Fruit fly (Drosophila melanogaster) whole organism, embryonic: Measurements from ENCODE around the gene Arpc1.

ENCODE experiments used
- Abd-B ChIP-seq: fragments of 200-800 bp; sonication (Bioruptor generic); optimal IDR thresholded peaks from 2 replicates; lab custom pipeline; 2018; ENCODE audit warnings: missing biosample characterization, mild to moderate bottlenecking, missing genetic modification characterization, moderate library complexity
- Aef1 ChIP-seq: fragments of 200-800 bp; sonication (Bioruptor generic); IDR thresholded peaks from 3 replicates; pipeline ENCODE4 v1.3.6; 2022; ENCODE audit warnings: missing biosample characterization, missing genetic modification characterization
- CG10209 ChIP-seq: fragments of 200-800 bp; sonication (Bioruptor generic); optimal IDR thresholded peaks from 3 replicates; lab custom pipeline; 2017; ENCODE audit warnings: missing biosample characterization, mild to moderate bottlenecking, missing genetic modification characterization, missing genetic modification reagents
- CG11695 ChIP-seq: fragments of 200-800 bp; sonication (Bioruptor generic); IDR thresholded peaks from 3 replicates; pipeline ENCODE4 v1.3.6; 2022; ENCODE audit warnings: missing biosample characterization, missing genetic modification characterization
- CG12071 ChIP-seq: fragments of 200-800 bp; sonication (Bioruptor generic); optimal IDR thresholded peaks from 3 replicates; lab custom pipeline; 2018; ENCODE audit warnings: missing biosample characterization, mild to moderate bottlenecking, missing genetic modification characterization
- CG1233 ChIP-seq: fragments of 200-800 bp; sonication (Bioruptor generic); optimal IDR thresholded peaks from 4 replicates; lab custom pipeline; 2018; ENCODE audit warnings: missing biosample characterization, mild to moderate bottlenecking, missing genetic modification characterization
- CG12744 ChIP-seq: fragments of 200-800 bp; sonication (Bioruptor generic); optimal IDR thresholded peaks from 2 replicates; lab custom pipeline; 2016; ENCODE audit warnings: missing biosample characterization, missing genetic modification characterization
- CG12769 ChIP-seq: fragments of 200-800 bp; sonication (Bioruptor generic); optimal IDR thresholded peaks from 2 replicates; lab custom pipeline; 2019; ENCODE audit warnings: missing biosample characterization, mild to moderate bottlenecking, missing genetic modification characterization, moderate library complexity
- CG12942 ChIP-seq: fragments of 200-800 bp; sonication (Bioruptor generic); optimal IDR thresholded peaks from 3 replicates; lab custom pipeline; 2016; ENCODE audit warnings: missing biosample characterization, missing genetic modification characterization
- CG14050 ChIP-seq: fragments of 200-800 bp; sonication (Bioruptor generic); IDR thresholded peaks from 3 replicates; pipeline ENCODE4 v1.3.6; 2022; ENCODE audit warnings: missing biosample characterization, missing genetic modification characterization
- CG14667 ChIP-seq: fragments of 200-800 bp; sonication (Bioruptor generic); IDR thresholded peaks from 2 replicates; pipeline ENCODE4 v1.3.6; 2022; ENCODE audit warnings: missing biosample characterization, missing genetic modification characterization
- CG17328 ChIP-seq: fragments of 200-800 bp; sonication (Bioruptor generic); IDR thresholded peaks from 2 replicates; pipeline ENCODE4 v1.3.6; 2022; ENCODE audit warnings: missing biosample characterization, missing genetic modification characterization
- CG18476 ChIP-seq: fragments of 200-800 bp; sonication (Bioruptor generic); optimal IDR thresholded peaks from 2 replicates; lab custom pipeline; 2016; ENCODE audit warnings: missing biosample characterization, mild to moderate bottlenecking, missing genetic modification characterization
- CG18619 ChIP-seq: fragments of 200-800 bp; sonication (Bioruptor generic); optimal IDR thresholded peaks from 3 replicates; lab custom pipeline; 2017; ENCODE audit warnings: missing biosample characterization, mild to moderate bottlenecking, missing genetic modification characterization
- CG31388 ChIP-seq: fragments of 200-800 bp; sonication (Bioruptor generic); optimal IDR thresholded peaks from 2 replicates; lab custom pipeline; 2016; ENCODE audit warnings: missing biosample characterization, missing genetic modification characterization
- CG3726 ChIP-seq: fragments of 200-800 bp; sonication (Bioruptor generic); IDR thresholded peaks from 3 replicates; pipeline ENCODE4, ENCODE4 v1.3.6; 2022; ENCODE audit warnings: missing biosample characterization, missing genetic modification characterization
- CG3995 ChIP-seq: fragments of 200-800 bp; sonication (Bioruptor generic); optimal IDR thresholded peaks from 3 replicates; lab custom pipeline; 2016; ENCODE audit warnings: missing biosample characterization, missing genetic modification characterization
- CG4617 ChIP-seq: fragments of 200-800 bp; sonication (Bioruptor generic); optimal IDR thresholded peaks from 3 replicates; lab custom pipeline; 2016; ENCODE audit warnings: missing biosample characterization, missing genetic modification characterization, borderline replicate concordance
- CG6765 ChIP-seq: fragments of 200-800 bp; sonication (Bioruptor generic); optimal IDR thresholded peaks from 3 replicates; lab custom pipeline; 2017; ENCODE audit warnings: missing biosample characterization, mild to moderate bottlenecking, missing genetic modification characterization
- CG7786 ChIP-seq: fragments of 200-800 bp; sonication (Bioruptor generic); optimal IDR thresholded peaks from 2 replicates; lab custom pipeline; 2016; ENCODE audit warnings: missing biosample characterization, missing genetic modification characterization
- CG8924 ChIP-seq: fragments of 200-800 bp; optimal IDR thresholded peaks from 3 replicates; lab custom pipeline; 2019; ENCODE audit warnings: missing biosample characterization, mild to moderate bottlenecking, missing genetic modification characterization, moderate library complexity
- CHES-1-like ChIP-seq: fragments of 200-800 bp; sonication (Bioruptor generic); optimal IDR thresholded peaks from 2 replicates; lab custom pipeline; 2016; ENCODE audit warnings: missing biosample characterization, missing genetic modification characterization
- E2f1 ChIP-seq: fragments of 200-800 bp; sonication (Bioruptor generic); IDR thresholded peaks from 2 replicates; pipeline ENCODE4 v1.3.6; 2022; ENCODE audit warnings: missing biosample characterization, missing genetic modification characterization
- Eip74EF ChIP-seq, 2 experiments: fragments of 200-800 bp in 1 of 2; fragments of >200 bp in 1 of 2; sonication (Bioruptor generic) in 1 of 2; optimal IDR thresholded peaks; 2 replicates each; lab custom pipeline; 2017 to 2019; ENCODE audit warnings: missing biosample characterization in 2 of 2, missing genetic modification characterization in 2 of 2, mild to moderate bottlenecking in 1 of 2, moderate library complexity in 1 of 2
- H2.0 ChIP-seq: fragments of 200-800 bp; sonication (Bioruptor generic); IDR thresholded peaks from 2 replicates; pipeline ENCODE4 v1.3.6; 2022; ENCODE audit warnings: missing biosample characterization, missing genetic modification characterization
- HmgD ChIP-seq: fragments of 200-800 bp; sonication (Bioruptor generic); optimal IDR thresholded peaks from 3 replicates; lab custom pipeline; 2016; ENCODE audit warnings: missing biosample characterization, missing genetic modification characterization
- HmgZ ChIP-seq: fragments of 200-800 bp; sonication (Bioruptor generic); optimal IDR thresholded peaks from 2 replicates; lab custom pipeline; 2018; ENCODE audit warnings: missing biosample characterization, mild to moderate bottlenecking, missing genetic modification characterization
- Jarid2 ChIP-seq: fragments of 200-800 bp; sonication (Bioruptor generic); optimal IDR thresholded peaks from 3 replicates; lab custom pipeline; 2017; ENCODE audit warnings: mild to moderate bottlenecking, missing biosample characterization, missing genetic modification reagents, missing genetic modification characterization
- Lhr ChIP-seq: fragments of 200-800 bp; sonication (Bioruptor generic); optimal IDR thresholded peaks from 3 replicates; lab custom pipeline; 2017; ENCODE audit warnings: mild to moderate bottlenecking, missing biosample characterization, missing genetic modification reagents, missing genetic modification characterization
- MESR4 ChIP-seq: fragments of 200-800 bp; sonication (Bioruptor generic); optimal IDR thresholded peaks from 2 replicates; lab custom pipeline; 2018; ENCODE audit warnings: missing biosample characterization, mild to moderate bottlenecking, missing genetic modification characterization, moderate library complexity
- Sry-β ChIP-seq: fragments of 200-800 bp; sonication (Bioruptor generic); optimal IDR thresholded peaks from 2 replicates; lab custom pipeline; 2018; ENCODE audit warnings: missing biosample characterization, mild to moderate bottlenecking, missing genetic modification characterization, moderate library complexity
- Sry-δ ChIP-seq: fragments of 200-800 bp; sonication (Bioruptor generic); optimal IDR thresholded peaks from 2 replicates; lab custom pipeline; 2016; ENCODE audit warnings: missing biosample characterization, missing genetic modification characterization
- YL-1 ChIP-seq: fragments of 200-800 bp; sonication (Bioruptor generic); optimal IDR thresholded peaks from 3 replicates; lab custom pipeline; 2017; ENCODE audit warnings: missing biosample characterization, mild to moderate bottlenecking, missing genetic modification characterization
- br ChIP-seq: fragments of >200 bp; optimal IDR thresholded peaks from 2 replicates; lab custom pipeline; 2017
- chif ChIP-seq, 2 experiments: fragments of 200-800 bp; sonication (Bioruptor generic); optimal IDR thresholded peaks; 3 replicates each; lab custom pipeline; 2016; ENCODE audit warnings: missing biosample characterization in 2 of 2, missing genetic modification characterization in 2 of 2
- crp ChIP-seq, 2 experiments: fragments of 200-800 bp; sonication (Bioruptor generic); optimal IDR thresholded peaks; 2 replicates in 1 of 2; 3 replicates in 1 of 2; lab custom pipeline; 2017; ENCODE audit warnings: missing biosample characterization in 2 of 2, missing genetic modification characterization in 2 of 2, mild to moderate bottlenecking in 1 of 2, moderate library complexity in 1 of 2
- danr ChIP-seq: fragments of 200-800 bp; sonication (Bioruptor generic); IDR thresholded peaks from 2 replicates; pipeline ENCODE4 v1.3.6; 2022; ENCODE audit warnings: missing biosample characterization, missing genetic modification characterization
- ewg ChIP-seq: fragments of 200-800 bp; sonication (Bioruptor generic); optimal IDR thresholded peaks from 3 replicates; lab custom pipeline; 2017; ENCODE audit warnings: mild to moderate bottlenecking, missing biosample characterization, missing genetic modification reagents, missing genetic modification characterization
- exex ChIP-seq: fragments of 200-800 bp; sonication (Bioruptor generic); optimal IDR thresholded peaks from 4 replicates; lab custom pipeline; 2018; ENCODE audit warnings: missing biosample characterization, mild to moderate bottlenecking, missing genetic modification characterization, moderate library complexity
- gem ChIP-seq: fragments of 200-800 bp; sonication (Bioruptor generic); optimal IDR thresholded peaks from 2 replicates; lab custom pipeline; 2019; ENCODE audit warnings: missing biosample characterization, mild to moderate bottlenecking, missing genetic modification characterization, moderate library complexity
- hb ChIP-seq: fragments of 200-800 bp; sonication (Bioruptor generic); IDR thresholded peaks from 3 replicates; pipeline ENCODE4 v1.3.6; 2022; ENCODE audit warnings: missing biosample characterization, missing genetic modification characterization; ENCODE audit not compliant: partially characterized antibody
- hbn ChIP-seq: fragments of 200-800 bp; sonication (Bioruptor generic); IDR thresholded peaks from 2 replicates; pipeline ENCODE4 v1.3.6; 2022; ENCODE audit warnings: missing biosample characterization, missing genetic modification characterization; ENCODE audit not compliant: partially characterized antibody
- her ChIP-seq: fragments of 200-800 bp; sonication (Bioruptor generic); optimal IDR thresholded peaks from 2 replicates; lab custom pipeline; 2016; ENCODE audit warnings: missing biosample characterization, missing genetic modification characterization
- ken ChIP-seq: fragments of 200-800 bp; sonication (Bioruptor generic); IDR thresholded peaks from 3 replicates; pipeline ENCODE4 v1.3.6; 2022; ENCODE audit warnings: missing biosample characterization, missing genetic modification characterization
- peb ChIP-seq: fragments of 200-800 bp; sonication (Bioruptor generic); IDR thresholded peaks from 2 replicates; pipeline ENCODE4 v1.3.6; 2022; ENCODE audit warnings: missing biosample characterization, missing genetic modification characterization
- sens ChIP-seq: fragments of 200-800 bp; sonication (Bioruptor generic); peaks from one replicate; lab custom pipeline; 2016; ENCODE audit warnings: missing biosample characterization, missing genetic modification characterization
- sna ChIP-seq: fragments of 200-800 bp; sonication (Bioruptor generic); IDR thresholded peaks from 2 replicates; pipeline ENCODE4 v1.3.6; 2022; ENCODE audit warnings: missing biosample characterization, missing genetic modification characterization; ENCODE audit not compliant: partially characterized antibody
- vfl ChIP-seq: fragments of 200-800 bp; sonication (Bioruptor generic); optimal IDR thresholded peaks from 2 replicates; lab custom pipeline; 2016; ENCODE audit warnings: missing biosample characterization, missing genetic modification characterization
- vnd ChIP-seq: fragments of 200-800 bp; sonication (Bioruptor generic); IDR thresholded peaks from 3 replicates; pipeline ENCODE4 v1.3.6; 2022; ENCODE audit warnings: missing biosample characterization, missing genetic modification characterization; ENCODE audit not compliant: partially characterized antibody
- zen ChIP-seq: fragments of 200-800 bp; sonication (Bioruptor generic); optimal IDR thresholded peaks from 3 replicates; lab custom pipeline; 2018; ENCODE audit warnings: missing biosample characterization, mild to moderate bottlenecking, missing genetic modification characterization, moderate library complexity
- zen2 ChIP-seq: fragments of 200-800 bp; sonication (Bioruptor generic); IDR thresholded peaks from 3 replicates; pipeline ENCODE4 v1.3.6; 2022; ENCODE audit warnings: missing biosample characterization, missing genetic modification characterization; ENCODE audit not compliant: partially characterized antibody

Arpc1 gene

DNA sequence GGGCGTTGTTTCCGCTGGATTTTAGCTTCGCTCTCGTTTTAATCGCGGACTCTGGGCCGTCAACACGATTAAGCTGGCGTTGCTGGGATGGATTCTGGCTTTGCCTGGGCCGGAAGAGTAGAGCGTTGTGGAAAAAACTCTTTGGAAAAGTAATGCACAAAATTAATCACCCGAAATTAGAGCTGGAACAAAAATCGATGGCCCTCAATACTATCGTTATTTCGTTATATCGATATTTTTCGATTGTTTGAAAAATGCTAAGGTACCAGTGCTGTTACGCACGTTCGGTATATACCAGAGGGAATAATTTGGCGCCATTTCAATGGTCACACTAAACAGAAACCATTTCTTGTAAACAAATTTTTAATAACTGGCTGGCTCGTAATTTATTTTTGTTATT lies at the start of gene Arpc1, which contains the start of gene Orc5:
Arpc1 (minus strand) TSS at position 202 of the 400 bp plus-strand sequence.
Orc5 (plus strand) TSS at position 298 of the 400 bp plus-strand sequence.
- TF ChIP-seq CG11695 (GFP tag; lab: Robert Waterston, UW), result no peak
- TF ChIP-seq Sry-δ (GFP tag; lab: Kevin White, UChicago), result peak; percentile 96
- peak; percentile 17 for TF ChIP-seq Abd-B (GFP tag; lab: Kevin White, UChicago)
- no peak for TF ChIP-seq CG12769 (tag; lab: Kevin White, UChicago)
- no peak for TF ChIP-seq CG12744 (GFP tag; lab: Kevin White, UChicago)
- TF ChIP-seq Jarid2, result no peak
- TF ChIP-seq CG10209 (GFP tag; lab: Kevin White, UChicago), result no peak
- no peak for TF ChIP-seq ken (GFP tag; lab: Robert Waterston, UW)
- TF ChIP-seq zen2 (GFP tag; lab: Robert Waterston, UW), result peak; percentile 72
- TF ChIP-seq CG7786 (GFP tag; lab: Kevin White, UChicago), result no peak
- no peak for TF ChIP-seq danr
- no peak for TF ChIP-seq CG14050
- TF ChIP-seq peb (GFP tag; lab: Robert Waterston, UW), result no peak
- TF ChIP-seq Eip74EF (GFP tag; optimal IDR thresholded peaks at IDR 0.05; lab: Kevin White, UChicago), result no peak
- TF ChIP-seq ewg (GFP tag; lab: Kevin White, UChicago), result no peak
- TF ChIP-seq MESR4 (GFP tag; lab: Kevin White, UChicago), result peak; percentile 74
- TF ChIP-seq Aef1 (GFP tag; lab: Robert Waterston, UW), result no peak
- peak; percentile 79 for TF ChIP-seq CG4617
- TF ChIP-seq HmgD (GFP tag; lab: Kevin White, UChicago), result peak; percentile 46
- no peak for TF ChIP-seq CG31388 (GFP tag; lab: Kevin White, UChicago)
- no peak for TF ChIP-seq exex
- peak; percentile 76 for TF ChIP-seq E2f1 (GFP tag; lab: Robert Waterston, UW)
- peak; percentile 7 for TF ChIP-seq vfl
- no peak for TF ChIP-seq CG6765 (GFP tag; lab: Kevin White, UChicago)
- no peak for TF ChIP-seq br
- peak; percentile 84 for TF ChIP-seq sna
- no peak for TF ChIP-seq H2.0 (GFP tag; lab: Robert Waterston, UW)
- TF ChIP-seq YL-1 (GFP tag; lab: Kevin White, UChicago), result peak; percentile 82
- peak; percentile 67 for TF ChIP-seq HmgZ (tag; lab: Kevin White, UChicago)
- peak; percentile 54 for TF ChIP-seq CHES-1-like
- TF ChIP-seq chif (GFP tag; optimal IDR thresholded peaks at IDR 0.05; lab: Kevin White, UChicago), result no peak
- TF ChIP-seq CG8924 (tag; lab: Kevin White, UChicago), result peak; percentile 1
- no peak for TF ChIP-seq CG17328 (GFP tag; lab: Robert Waterston, UW)
- TF ChIP-seq CG18619 (GFP tag; lab: Kevin White, UChicago), result no peak
- peak; percentile 40 for TF ChIP-seq zen (tag; lab: Kevin White, UChicago)
- no peak for TF ChIP-seq her (GFP tag; lab: Kevin White, UChicago)
- no peak for TF ChIP-seq CG12942 (GFP tag; lab: Kevin White, UChicago)
- TF ChIP-seq CG14667 (GFP tag; lab: Robert Waterston, UW), result no peak
- peak; percentile 83 for TF ChIP-seq hb (GFP tag; lab: Robert Waterston, UW)
- TF ChIP-seq Sry-β, result no peak
- no peak for TF ChIP-seq gem (tag; lab: Kevin White, UChicago)
- no peak for TF ChIP-seq CG18476 (GFP tag; lab: Kevin White, UChicago)
- no peak for TF ChIP-seq CG3726 (GFP tag; lab: Robert Waterston, UW)
- TF ChIP-seq CG3995 (GFP tag; lab: Kevin White, UChicago), result peak; percentile 11
- peak; percentile 92 for TF ChIP-seq hbn (GFP tag; lab: Robert Waterston, UW)
- TF ChIP-seq crp (GFP tag; optimal IDR thresholded peaks at IDR 0.05; lab: Kevin White, UChicago), result no peak
- no peak for TF ChIP-seq CG12071
- TF ChIP-seq Lhr (GFP tag; lab: Kevin White, UChicago), result peak; percentile 69
- no peak for TF ChIP-seq sens
- TF ChIP-seq CG1233 (GFP tag; lab: Kevin White, UChicago), result no peak
- TF ChIP-seq vnd (GFP tag; lab: Robert Waterston, UW), result peak; percentile 73
